Fruit fly (Drosophila melanogaster) whole organism, embryonic: Measurements from ENCODE around the gene dyw.

Experiments
- CG12744 ChIP-seq: fragments of 200-800 bp; sonication (Bioruptor generic); optimal IDR thresholded peaks from 2 replicates; lab custom pipeline; 2016; ENCODE audit warnings: missing biosample characterization, missing genetic modification characterization
- CG15514 ChIP-seq: fragments of 200-800 bp; sonication (Bioruptor generic); optimal IDR thresholded peaks from 3 replicates; lab custom pipeline; 2017; ENCODE audit warnings: missing biosample characterization, missing genetic modification characterization, mild to moderate bottlenecking, moderate library complexity, missing genetic modification reagents
- Ets97D ChIP-seq: fragments of 200-800 bp; sonication (Bioruptor generic); optimal IDR thresholded peaks from 3 replicates; lab custom pipeline; 2016; ENCODE audit warnings: missing biosample characterization, missing genetic modification characterization
- GATAe ChIP-seq: fragments of 200-800 bp; sonication (Bioruptor generic); conservative IDR thresholded peaks from 2 replicates; pipeline ENCODE4 v1.3.6; 2022; ENCODE audit warnings: missing biosample characterization, missing genetic modification characterization
- Gug ChIP-seq: fragments of 200-800 bp; sonication (Bioruptor generic); IDR thresholded peaks from 4 replicates; pipeline ENCODE4 v1.3.6; 2022; ENCODE audit warnings: missing biosample characterization, missing genetic modification characterization
- aop ChIP-seq: fragments of 200-800 bp; sonication (Bioruptor generic); IDR thresholded peaks from 2 replicates; pipeline ENCODE4 v1.3.6; 2022; ENCODE audit warnings: missing biosample characterization, missing genetic modification characterization
- gro ChIP-seq: fragments of 200-800 bp; sonication (Bioruptor generic); optimal IDR thresholded peaks from 2 replicates; lab custom pipeline; 2016; ENCODE audit warnings: missing biosample characterization, missing genetic modification characterization
- tx ChIP-seq: fragments of 200-800 bp; sonication (Bioruptor generic); optimal IDR thresholded peaks from 2 replicates; lab custom pipeline; 2016; ENCODE audit warnings: missing biosample characterization, missing genetic modification characterization

- TF ChIP-seq gro (GFP tag; lab: Kevin White, UChicago), result no peak
- TF ChIP-seq aop (GFP tag; lab: Robert Waterston, UW), result no peak
- no peak for TF ChIP-seq Ets97D (GFP tag; lab: Kevin White, UChicago)
- no peak for TF ChIP-seq Gug (GFP tag; lab: Robert Waterston, UW)
- TF ChIP-seq GATAe (GFP tag; lab: Robert Waterston, UW), result no peak
- TF ChIP-seq CG15514 (GFP tag; lab: Kevin White, UChicago), result no peak
- TF ChIP-seq tx (GFP tag; lab: Kevin White, UChicago), result no peak
- no peak for TF ChIP-seq CG12744
Observed at dm6 chrX:2683926-2684325, 9.8 kb downstream of the dyw start.
